Fruit fly (Drosophila melanogaster) whole organism, prepupa: ENCODE results near the gene ND-51.

ENCODE experiments used
- Ets21C ChIP-seq: fragments of 200-800 bp; sonication (Bioruptor generic); optimal IDR thresholded peaks from 3 replicates; lab custom pipeline; 2016; ENCODE audit warnings: missing biosample characterization, missing genetic modification characterization
- Hr39 ChIP-seq: fragments of 200-800 bp; sonication (Bioruptor generic); optimal IDR thresholded peaks from 2 replicates; lab custom pipeline; 2016; ENCODE audit warnings: missing biosample characterization, missing genetic modification characterization
- fd85E ChIP-seq: fragments of 200-800 bp; sonication (Bioruptor generic); optimal IDR thresholded peaks from 3 replicates; lab custom pipeline; 2016; ENCODE audit warnings: missing biosample characterization, missing genetic modification characterization
- lz ChIP-seq: fragments of 200-800 bp; sonication (Bioruptor generic); optimal IDR thresholded peaks from 3 replicates; lab custom pipeline; 2016; ENCODE audit warnings: missing biosample characterization, missing genetic modification characterization

- no peak for TF ChIP-seq Hr39 (GFP tag; lab: Kevin White, UChicago)
- no peak for TF ChIP-seq lz (GFP tag; lab: Kevin White, UChicago)
- no peak for TF ChIP-seq fd85E (GFP tag; lab: Kevin White, UChicago)
- TF ChIP-seq Ets21C (GFP tag; lab: Kevin White, UChicago) = no peak
Measured at dm6 chr2L:6050575-6050974, 12.0 kb downstream of the ND-51 start, which contains the start of gene CG9135.
